Fruit fly (Drosophila melanogaster) whole organism, embryonic: ENCODE data around the gene CG32074.

ENCODE experiments used
- CG11723 ChIP-seq: fragments of 200-800 bp; sonication (Bioruptor generic); optimal IDR thresholded peaks from 2 replicates; lab custom pipeline; 2017; ENCODE audit warnings: missing biosample characterization, mild to moderate bottlenecking, missing genetic modification characterization
- CG12104 ChIP-seq: fragments of 200-800 bp; sonication (Bioruptor generic); optimal IDR thresholded peaks from 3 replicates; lab custom pipeline; 2016; ENCODE audit warnings: missing biosample characterization, missing genetic modification characterization
- CG12299 ChIP-seq: fragments of 200-800 bp; sonication (Bioruptor generic); optimal IDR thresholded peaks from 2 replicates; lab custom pipeline; 2018; ENCODE audit warnings: missing biosample characterization, mild to moderate bottlenecking, missing genetic modification characterization
- CG12391 ChIP-seq: fragments of 200-800 bp; sonication (Bioruptor generic); optimal IDR thresholded peaks from 3 replicates; lab custom pipeline; 2018; ENCODE audit warnings: missing biosample characterization, mild to moderate bottlenecking, missing genetic modification characterization, moderate library complexity
- CG13296 ChIP-seq: fragments of 200-800 bp; sonication (Bioruptor generic); optimal IDR thresholded peaks from 3 replicates; lab custom pipeline; 2018; ENCODE audit warnings: missing biosample characterization, mild to moderate bottlenecking, missing genetic modification characterization
- CG15479 ChIP-seq: fragments of 200-800 bp; sonication (Bioruptor generic); optimal IDR thresholded peaks from 3 replicates; lab custom pipeline; 2019; ENCODE audit warnings: missing biosample characterization, mild to moderate bottlenecking, missing genetic modification characterization, moderate library complexity
- CG15696 ChIP-seq: fragments of 200-800 bp; sonication (Bioruptor generic); optimal IDR thresholded peaks from 2 replicates; lab custom pipeline; 2019; ENCODE audit warnings: missing biosample characterization, mild to moderate bottlenecking, missing genetic modification characterization, moderate library complexity
- CG1602 ChIP-seq: fragments of 200-800 bp; sonication (Bioruptor generic); optimal IDR thresholded peaks from 3 replicates; lab custom pipeline; 2016; ENCODE audit warnings: missing biosample characterization, missing genetic modification characterization
- CG1647 ChIP-seq: fragments of 200-800 bp; sonication (Bioruptor generic); optimal IDR thresholded peaks from 3 replicates; lab custom pipeline; 2016; ENCODE audit warnings: missing biosample characterization, missing genetic modification characterization
- CG16813 ChIP-seq: fragments of 200-800 bp; sonication (Bioruptor generic); IDR thresholded peaks from 3 replicates; pipeline ENCODE4 v1.3.6; 2022; ENCODE audit warnings: missing biosample characterization, missing genetic modification characterization; ENCODE audit not compliant: partially characterized antibody
- CG17359 ChIP-seq: fragments of 200-800 bp; sonication (Bioruptor generic); optimal IDR thresholded peaks from 3 replicates; lab custom pipeline; 2018; ENCODE audit warnings: missing biosample characterization, mild to moderate bottlenecking, missing genetic modification characterization, moderate library complexity
- CG17568 ChIP-seq: fragments of 200-800 bp; sonication (Bioruptor generic); optimal IDR thresholded peaks from 2 replicates; lab custom pipeline; 2018; ENCODE audit warnings: missing biosample characterization, mild to moderate bottlenecking, missing genetic modification characterization, moderate library complexity
- CG17612 ChIP-seq: fragments of 200-800 bp; sonication (Bioruptor generic); IDR thresholded peaks from 2 replicates; pipeline ENCODE4 v1.3.6; 2022; ENCODE audit warnings: missing biosample characterization, missing genetic modification characterization
- CG2120 ChIP-seq: fragments of 200-800 bp; sonication (Bioruptor generic); optimal IDR thresholded peaks from 3 replicates; lab custom pipeline; 2016; ENCODE audit warnings: missing biosample characterization, missing genetic modification characterization
- CG3065 ChIP-seq: fragments of 200-800 bp; sonication (Bioruptor generic); optimal IDR thresholded peaks from 2 replicates; lab custom pipeline; 2016; ENCODE audit warnings: missing biosample characterization, missing genetic modification characterization
- CG31365 ChIP-seq: fragments of 200-800 bp; sonication (Bioruptor generic); optimal IDR thresholded peaks from 2 replicates; lab custom pipeline; 2018; ENCODE audit warnings: missing biosample characterization, mild to moderate bottlenecking, missing genetic modification characterization
- CG31441 ChIP-seq: fragments of 200-800 bp; sonication (Bioruptor generic); IDR thresholded peaks from 2 replicates; pipeline ENCODE4 v1.3.6; 2022; ENCODE audit warnings: missing biosample characterization, missing genetic modification characterization
- CG32772 ChIP-seq: fragments of 200-800 bp; sonication (Bioruptor generic); IDR thresholded peaks from 2 replicates; pipeline ENCODE4 v1.3.6; 2022; ENCODE audit warnings: missing biosample characterization, missing genetic modification characterization
- CG6689 ChIP-seq: fragments of 200-800 bp; sonication (Bioruptor generic); IDR thresholded peaks from 2 replicates; pipeline ENCODE4 v1.3.6; 2022; ENCODE audit warnings: missing biosample characterization, missing genetic modification characterization
- CG9817 ChIP-seq: fragments of 200-800 bp; sonication (Bioruptor generic); optimal IDR thresholded peaks from 2 replicates; lab custom pipeline; 2018; ENCODE audit warnings: missing biosample characterization, mild to moderate bottlenecking, missing genetic modification characterization, moderate library complexity
- CoRest ChIP-seq: fragments of 200-800 bp; sonication (Bioruptor generic); optimal IDR thresholded peaks from 3 replicates; lab custom pipeline; 2018; ENCODE audit warnings: missing biosample characterization, mild to moderate bottlenecking, missing genetic modification characterization, moderate library complexity
- CrebB ChIP-seq: fragments of 200-800 bp; sonication (Bioruptor generic); optimal IDR thresholded peaks from 3 replicates; lab custom pipeline; 2018; ENCODE audit warnings: missing biosample characterization, mild to moderate bottlenecking, missing genetic modification characterization
- Doc2 ChIP-seq: fragments of 200-800 bp; sonication (Bioruptor generic); IDR thresholded peaks from 2 replicates; pipeline ENCODE4 v1.3.6; 2022; ENCODE audit warnings: missing biosample characterization, missing genetic modification characterization
- Fer3 ChIP-seq: fragments of 200-800 bp; sonication (Bioruptor generic); optimal IDR thresholded peaks from 2 replicates; lab custom pipeline; 2018; ENCODE audit warnings: missing biosample characterization, mild to moderate bottlenecking, missing genetic modification characterization, moderate library complexity
- Ptx1 ChIP-seq: fragments of 200-800 bp; sonication (Bioruptor generic); IDR thresholded peaks from 2 replicates; pipeline ENCODE4 v1.3.6; 2022; ENCODE audit warnings: missing biosample characterization, missing genetic modification characterization
- Usf ChIP-seq: fragments of 200-800 bp; sonication (Bioruptor generic); optimal IDR thresholded peaks from 2 replicates; lab custom pipeline; 2017; ENCODE audit warnings: missing genotype, missing biosample characterization, missing genetic modification characterization
- Xbp1 ChIP-seq: fragments of 200-800 bp; sonication (Bioruptor generic); optimal IDR thresholded peaks from 3 replicates; lab custom pipeline; 2016; ENCODE audit warnings: missing biosample characterization, mild to moderate bottlenecking, missing genetic modification characterization
- danr ChIP-seq: fragments of 200-800 bp; sonication (Bioruptor generic); IDR thresholded peaks from 2 replicates; pipeline ENCODE4 v1.3.6; 2022; ENCODE audit warnings: missing biosample characterization, missing genetic modification characterization
- dm ChIP-seq: fragments of 200-800 bp; sonication (Bioruptor generic); optimal IDR thresholded peaks from 3 replicates; lab custom pipeline; 2016; ENCODE audit warnings: missing biosample characterization, missing genetic modification characterization
- dpn ChIP-seq, 2 experiments: fragments of 200-800 bp; sonication (Bioruptor generic); optimal IDR thresholded peaks; 3 replicates each; lab custom pipeline; 2016; ENCODE audit warnings: missing biosample characterization in 2 of 2, missing genetic modification characterization in 2 of 2
- emc ChIP-seq: fragments of 200-800 bp; sonication (Bioruptor generic); optimal IDR thresholded peaks from 2 replicates; lab custom pipeline; 2016; ENCODE audit warnings: missing biosample characterization, missing genetic modification characterization
- fd96Cb ChIP-seq: fragments of 200-800 bp; sonication (Bioruptor generic); optimal IDR thresholded peaks from 2 replicates; lab custom pipeline; 2018; ENCODE audit warnings: missing biosample characterization, mild to moderate bottlenecking, missing genetic modification characterization, moderate library complexity
- ftz-f1 ChIP-seq: fragments of 200-800 bp; sonication (Bioruptor generic); optimal IDR thresholded peaks from 2 replicates; lab custom pipeline; 2016; ENCODE audit warnings: missing biosample characterization, missing genetic modification characterization
- gt ChIP-seq: fragments of 200-800 bp; sonication (Bioruptor generic); IDR thresholded peaks from 2 replicates; pipeline ENCODE4 v1.3.6; 2022; ENCODE audit warnings: missing biosample characterization, missing genetic modification characterization
- klu ChIP-seq: fragments of 200-800 bp; sonication (Bioruptor generic); IDR thresholded peaks from 2 replicates; pipeline ENCODE4 v1.3.6; 2022; ENCODE audit warnings: missing biosample characterization, missing genetic modification characterization
- kni ChIP-seq: fragments of 200-800 bp; sonication (Bioruptor generic); optimal IDR thresholded peaks from 3 replicates; lab custom pipeline; 2017; ENCODE audit warnings: mild to moderate bottlenecking, missing biosample characterization, missing genetic modification reagents, missing genetic modification characterization
- lbe ChIP-seq: fragments of 200-800 bp; sonication (Bioruptor generic); optimal IDR thresholded peaks from 2 replicates; lab custom pipeline; 2016; ENCODE audit warnings: missing biosample characterization, mild to moderate bottlenecking, missing genetic modification characterization
- lola ChIP-seq, 3 experiments: fragments of >200 bp in 2 of 3; fragments of 200-800 bp in 1 of 3; sonication (Bioruptor generic) in 1 of 3; optimal IDR thresholded peaks; 2 replicates each; lab custom pipeline; 2017 to 2019; ENCODE audit warnings: missing biosample characterization in 3 of 3, missing genetic modification characterization in 3 of 3, mild to moderate bottlenecking in 1 of 3, moderate library complexity in 1 of 3
- luna ChIP-seq: fragments of 200-800 bp; sonication (Bioruptor generic); optimal IDR thresholded peaks from 2 replicates; lab custom pipeline; 2016; ENCODE audit warnings: missing biosample characterization, missing genetic modification characterization
- nerfin-2 ChIP-seq: fragments of 200-800 bp; sonication (Bioruptor generic); IDR thresholded peaks from 2 replicates; pipeline ENCODE4 v1.3.6; 2022; ENCODE audit warnings: missing biosample characterization, missing genetic modification characterization; ENCODE audit not compliant: partially characterized antibody
- nmo ChIP-seq: fragments of 200-800 bp; sonication (Bioruptor generic); optimal IDR thresholded peaks from 2 replicates; lab custom pipeline; 2018; ENCODE audit warnings: missing biosample characterization, mild to moderate bottlenecking, missing genetic modification characterization, moderate library complexity
- nom ChIP-seq: fragments of 200-800 bp; sonication (Bioruptor generic); optimal IDR thresholded peaks from 2 replicates; lab custom pipeline; 2017; ENCODE audit warnings: missing biosample characterization, missing genetic modification characterization, mild to moderate bottlenecking, moderate library complexity, missing genetic modification reagents
- odd ChIP-seq: fragments of 200-800 bp; sonication (Bioruptor generic); optimal IDR thresholded peaks from 2 replicates; lab custom pipeline; 2017; ENCODE audit warnings: missing biosample characterization, mild to moderate bottlenecking, missing genetic modification characterization
- phol ChIP-seq: fragments of 200-800 bp; sonication (Bioruptor generic); optimal IDR thresholded peaks from 3 replicates; lab custom pipeline; 2018; ENCODE audit warnings: missing biosample characterization, mild to moderate bottlenecking, missing genetic modification characterization, moderate library complexity
- row ChIP-seq: fragments of 200-800 bp; sonication (Bioruptor generic); IDR thresholded peaks from 3 replicates; pipeline ENCODE4 v1.3.6; 2022; ENCODE audit warnings: missing biosample characterization, missing genetic modification characterization
- sim ChIP-seq: fragments of 200-800 bp; sonication (Bioruptor generic); IDR thresholded peaks from 2 replicates; pipeline ENCODE4 v1.3.6; 2022; ENCODE audit warnings: missing biosample characterization, missing genetic modification characterization
- sob ChIP-seq: fragments of 200-800 bp; sonication (Bioruptor generic); IDR thresholded peaks from 2 replicates; pipeline ENCODE4 v1.3.6; 2022; ENCODE audit warnings: missing biosample characterization, missing genetic modification characterization
- usp ChIP-seq: fragments of >200 bp; optimal IDR thresholded peaks from 2 replicates; lab custom pipeline; 2017; ENCODE audit warnings: missing biosample characterization, missing genetic modification characterization
- vvl ChIP-seq: fragments of 200-800 bp; sonication (Bioruptor generic); IDR thresholded peaks from 2 replicates; pipeline ENCODE4 v1.3.6; 2022; ENCODE audit warnings: missing biosample characterization, missing genetic modification characterization

Gene CG32074

dm6 chr3L:11169299-11170181, 37.4 kb upstream of the CG32074 start, which contains the start of the genes wls and Adck5 (continued):
- TF ChIP-seq kni (GFP tag; lab: Kevin White, UChicago) (no peak), lbe (GFP tag; lab: Kevin White, UChicago) (peak; percentile 36), usp (GFP tag; lab: Kevin White, UChicago) (no peak), CG3065 (GFP tag; lab: Kevin White, UChicago) (no peak), CG11723 (peak; percentile 45), dpn (GFP tag; optimal IDR thresholded peaks at IDR 0.05; lab: Kevin White, UChicago) (peak; percentile 9 to 57), CG15479 (GFP tag; lab: Kevin White, UChicago) (no peak), emc (GFP tag; lab: Kevin White, UChicago) (no peak), fd96Cb (tag; lab: Kevin White, UChicago) (no peak), gt (no peak), danr (no peak), luna (GFP tag; lab: Kevin White, UChicago) (no peak), nerfin-2 (GFP tag; lab: Robert Waterston, UW) (no peak), vvl (GFP tag; lab: Robert Waterston, UW) (0 out of 2 replicates have a peak, but pooled peaks have one; percentile 30), ftz-f1 (GFP tag; lab: Kevin White, UChicago) (no peak), CG31441 (GFP tag; lab: Robert Waterston, UW) (peak; percentile 44; the same call in 1 of the 2 replicates), sob (peak; percentile 55; the same call in 1 of the 2 replicates), nmo (GFP tag; lab: Kevin White, UChicago) (peak; percentile 45), CG9817 (tag; lab: Kevin White, UChicago) (peak; percentile 17), CG17568 (GFP tag; lab: Kevin White, UChicago) (no peak), dm (GFP tag; lab: Kevin White, UChicago) (no peak), nom (GFP tag; lab: Kevin White, UChicago) (no peak), CG13296 (GFP tag; lab: Kevin White, UChicago) (peak; percentile 70), row (no peak), Ptx1 (GFP tag; lab: Robert Waterston, UW) (no peak), odd (peak; percentile 66), lola (GFP tag; optimal IDR thresholded peaks at IDR 0.05; lab: Kevin White, UChicago) (no peak), CG16813 (GFP tag; lab: Robert Waterston, UW) (no peak), Doc2 (no peak), CG15696 (tag; lab: Kevin White, UChicago) (no peak), CG12104 (GFP tag; lab: Kevin White, UChicago) (peak; percentile 9), Xbp1 (GFP tag; lab: Kevin White, UChicago) (peak; percentile 26), CrebB (tag; lab: Kevin White, UChicago) (peak; percentile 73), CoRest (tag; lab: Kevin White, UChicago) (peak; percentile 60), CG31365 (no peak), CG6689 (GFP tag; lab: Robert Waterston, UW) (no peak), CG17359 (tag; lab: Kevin White, UChicago) (no peak), CG32772 (no peak), CG17612 (GFP tag; lab: Robert Waterston, UW) (no peak), CG1602 (GFP tag; lab: Kevin White, UChicago) (no peak), Fer3 (peak; percentile 62), CG12299 (tag; lab: Kevin White, UChicago) (peak; percentile 46), phol (tag; lab: Kevin White, UChicago) (peak; percentile 37), CG2120 (no peak), CG1647 (GFP tag; lab: Kevin White, UChicago) (no peak), Usf (no peak), CG12391 (tag; lab: Kevin White, UChicago) (peak; percentile 62), sim (GFP tag; lab: Robert Waterston, UW) (no peak), klu (GFP tag; lab: Robert Waterston, UW) (no peak)
